Fruit fly (Drosophila melanogaster) whole organism, prepupa: ENCODE results near the gene Sgs5bis.

ENCODE experiments used
- Blimp-1 ChIP-seq: fragments of 200-800 bp; sonication (Bioruptor generic); optimal IDR thresholded peaks from 3 replicates; lab custom pipeline; 2017; ENCODE audit warnings: missing biosample characterization, missing genetic modification characterization, mild to moderate bottlenecking, moderate library complexity, missing genetic modification reagents
- CG10631 ChIP-seq: fragments of 200-800 bp; sonication (Bioruptor generic); optimal IDR thresholded peaks from 2 replicates; lab custom pipeline; 2016; ENCODE audit warnings: missing biosample characterization, missing genetic modification characterization
- CG11902 ChIP-seq: fragments of 200-800 bp; sonication (Bioruptor generic); optimal IDR thresholded peaks from 3 replicates; lab custom pipeline; 2016; ENCODE audit warnings: missing biosample characterization, missing genetic modification characterization
- CG15336 ChIP-seq: fragments of 200-800 bp; sonication (Bioruptor generic); IDR thresholded peaks from 2 replicates; pipeline ENCODE4 v1.3.6; 2022; ENCODE audit warnings: missing biosample characterization, missing genetic modification characterization
- CG1621 ChIP-seq: fragments of 200-800 bp; sonication (Bioruptor generic); optimal IDR thresholded peaks from 3 replicates; lab custom pipeline; 2018; ENCODE audit warnings: missing biosample characterization, mild to moderate bottlenecking, missing genetic modification characterization
- CG16779 ChIP-seq: fragments of 200-800 bp; sonication (Bioruptor generic); optimal IDR thresholded peaks from 3 replicates; lab custom pipeline; 2017; ENCODE audit warnings: missing biosample characterization, mild to moderate bottlenecking, missing genetic modification characterization
- CG32006 ChIP-seq: fragments of 200-800 bp; sonication (Bioruptor generic); optimal IDR thresholded peaks from 3 replicates; lab custom pipeline; 2017; ENCODE audit warnings: missing biosample characterization, mild to moderate bottlenecking, missing genetic modification characterization
- CG3919 ChIP-seq: fragments of 200-800 bp; sonication (Bioruptor generic); optimal IDR thresholded peaks from 3 replicates; lab custom pipeline; 2016; ENCODE audit warnings: missing biosample characterization, missing genetic modification characterization
- CG4318 ChIP-seq: fragments of 200-800 bp; sonication (Bioruptor generic); optimal IDR thresholded peaks from 3 replicates; lab custom pipeline; 2017; ENCODE audit warnings: missing biosample characterization, mild to moderate bottlenecking, missing genetic modification characterization
- CG6276 ChIP-seq: fragments of 200-800 bp; sonication (Bioruptor generic); optimal IDR thresholded peaks from 2 replicates; lab custom pipeline; 2017; ENCODE audit warnings: missing biosample characterization, mild to moderate bottlenecking, missing genetic modification characterization
- CG6792 ChIP-seq: fragments of 200-800 bp; sonication (Bioruptor generic); optimal IDR thresholded peaks from 3 replicates; lab custom pipeline; 2016; ENCODE audit warnings: missing biosample characterization, missing genetic modification characterization
- CG6808 ChIP-seq: fragments of 200-800 bp; sonication (Bioruptor generic); optimal IDR thresholded peaks from 3 replicates; lab custom pipeline; 2017; ENCODE audit warnings: missing biosample characterization, missing genetic modification characterization, mild to moderate bottlenecking, moderate library complexity, missing genetic modification reagents
- CG6854 ChIP-seq: fragments of 200-800 bp; sonication (Bioruptor generic); optimal IDR thresholded peaks from 2 replicates; lab custom pipeline; 2017; ENCODE audit warnings: missing biosample characterization, mild to moderate bottlenecking, missing genetic modification characterization
- CG8319 ChIP-seq: fragments of 200-800 bp; sonication (Bioruptor generic); optimal IDR thresholded peaks from 3 replicates; lab custom pipeline; 2016; ENCODE audit warnings: missing biosample characterization, missing genetic modification characterization
- CG8632 ChIP-seq: fragments of 200-800 bp; sonication (Bioruptor generic); optimal IDR thresholded peaks from 3 replicates; lab custom pipeline; 2016; ENCODE audit warnings: missing biosample characterization, missing genetic modification characterization
- Eip75B ChIP-seq: fragments of 200-800 bp; sonication (Bioruptor generic); optimal IDR thresholded peaks from 3 replicates; lab custom pipeline; 2016; ENCODE audit warnings: missing biosample characterization, missing genetic modification characterization
- Eip78C ChIP-seq: fragments of 200-800 bp; sonication (Bioruptor generic); peaks from one replicate; lab custom pipeline; 2016; ENCODE audit warnings: missing biosample characterization, missing genetic modification characterization
- Ets96B ChIP-seq: fragments of 200-800 bp; optimal IDR thresholded peaks from 2 replicates; lab custom pipeline; 2019; ENCODE audit warnings: missing biosample characterization, mild to moderate bottlenecking, missing genetic modification characterization, moderate library complexity
- Gug ChIP-seq: fragments of 200-800 bp; sonication (Bioruptor generic); IDR thresholded peaks from 2 replicates; pipeline ENCODE4 v1.3.6; 2022; ENCODE audit warnings: missing biosample characterization, missing genetic modification characterization
- Hr38 ChIP-seq: sonication (Bioruptor generic); optimal IDR thresholded peaks from 2 replicates; lab custom pipeline; 2016; ENCODE audit warnings: missing biosample characterization, missing genetic modification characterization
- Hr39 ChIP-seq: fragments of 200-800 bp; sonication (Bioruptor generic); optimal IDR thresholded peaks from 2 replicates; lab custom pipeline; 2016; ENCODE audit warnings: missing biosample characterization, missing genetic modification characterization
- Hr4 ChIP-seq: fragments of 200-800 bp; sonication (Bioruptor generic); optimal IDR thresholded peaks from 3 replicates; lab custom pipeline; 2016; ENCODE audit warnings: missing biosample characterization, missing genetic modification characterization
- Lpt ChIP-seq: fragments of 200-800 bp; sonication (Bioruptor generic); optimal IDR thresholded peaks from 3 replicates; lab custom pipeline; 2016; ENCODE audit warnings: missing biosample characterization, missing genetic modification characterization
- Met ChIP-seq: fragments of 200-800 bp; sonication (Bioruptor generic); optimal IDR thresholded peaks from 3 replicates; lab custom pipeline; 2016; ENCODE audit warnings: missing biosample characterization, missing genetic modification characterization
- OdsH ChIP-seq: fragments of 200-800 bp; sonication (Bioruptor generic); optimal IDR thresholded peaks from 3 replicates; lab custom pipeline; 2016; ENCODE audit warnings: missing biosample characterization, missing genetic modification characterization
- Smox ChIP-seq: fragments of 200-800 bp; sonication (Bioruptor generic); optimal IDR thresholded peaks from 3 replicates; lab custom pipeline; 2016; ENCODE audit warnings: missing biosample characterization, missing genetic modification characterization
- Sox102F ChIP-seq: fragments of 200-800 bp; sonication (Bioruptor generic); optimal IDR thresholded peaks from 2 replicates; lab custom pipeline; 2016; ENCODE audit warnings: missing biosample characterization, mild to moderate bottlenecking, missing genetic modification characterization
- achi ChIP-seq: fragments of 200-800 bp; sonication (Bioruptor generic); optimal IDR thresholded peaks from 3 replicates; lab custom pipeline; 2016; ENCODE audit warnings: missing biosample characterization, missing genetic modification characterization
- acj6 ChIP-seq: fragments of 200-800 bp; sonication (Bioruptor generic); optimal IDR thresholded peaks from 3 replicates; lab custom pipeline; 2016; ENCODE audit warnings: missing biosample characterization, missing genetic modification characterization
- dac ChIP-seq: fragments of 200-800 bp; sonication (Bioruptor generic); optimal IDR thresholded peaks from 2 replicates; lab custom pipeline; 2017; ENCODE audit warnings: missing biosample characterization, mild to moderate bottlenecking, missing genetic modification characterization
- eg ChIP-seq: fragments of 200-800 bp; sonication (Bioruptor generic); IDR thresholded peaks from 3 replicates; pipeline ENCODE4 v1.3.6; 2022; ENCODE audit warnings: missing biosample characterization, missing genetic modification characterization
- esn ChIP-seq: fragments of 200-800 bp; sonication (Bioruptor generic); optimal IDR thresholded peaks from 2 replicates; lab custom pipeline; 2016; ENCODE audit warnings: missing biosample characterization, mild to moderate bottlenecking, missing genetic modification characterization, moderate library complexity
- fd85E ChIP-seq: fragments of 200-800 bp; sonication (Bioruptor generic); optimal IDR thresholded peaks from 3 replicates; lab custom pipeline; 2016; ENCODE audit warnings: missing biosample characterization, missing genetic modification characterization
- lz ChIP-seq: fragments of 200-800 bp; sonication (Bioruptor generic); optimal IDR thresholded peaks from 3 replicates; lab custom pipeline; 2016; ENCODE audit warnings: missing biosample characterization, missing genetic modification characterization
- pdm3 ChIP-seq: fragments of 200-800 bp; sonication (Bioruptor generic); optimal IDR thresholded peaks from 3 replicates; lab custom pipeline; 2016; ENCODE audit warnings: missing biosample characterization, missing genetic modification characterization
- spab ChIP-seq: fragments of 200-800 bp; sonication (Bioruptor generic); optimal IDR thresholded peaks from 2 replicates; lab custom pipeline; 2017; ENCODE audit warnings: missing biosample characterization, mild to moderate bottlenecking, missing genetic modification characterization, missing genetic modification reagents
- ss ChIP-seq, 2 experiments: fragments of 200-800 bp; sonication (Bioruptor generic); optimal IDR thresholded peaks; 2 replicates in 1 of 2; 3 replicates in 1 of 2; lab custom pipeline; 2017 to 2018; ENCODE audit warnings: mild to moderate bottlenecking in 2 of 2, missing biosample characterization in 2 of 2, missing genetic modification characterization in 2 of 2, moderate library complexity in 1 of 2
- svp ChIP-seq: fragments of 200-800 bp; sonication (Bioruptor generic); peaks from one replicate; lab custom pipeline; 2016; ENCODE audit warnings: missing biosample characterization, missing genetic modification characterization
- topi ChIP-seq: fragments of 200-800 bp; sonication (Bioruptor generic); optimal IDR thresholded peaks from 3 replicates; lab custom pipeline; 2016; ENCODE audit warnings: missing biosample characterization, missing genetic modification characterization

Sgs5bis gene

DNA sequence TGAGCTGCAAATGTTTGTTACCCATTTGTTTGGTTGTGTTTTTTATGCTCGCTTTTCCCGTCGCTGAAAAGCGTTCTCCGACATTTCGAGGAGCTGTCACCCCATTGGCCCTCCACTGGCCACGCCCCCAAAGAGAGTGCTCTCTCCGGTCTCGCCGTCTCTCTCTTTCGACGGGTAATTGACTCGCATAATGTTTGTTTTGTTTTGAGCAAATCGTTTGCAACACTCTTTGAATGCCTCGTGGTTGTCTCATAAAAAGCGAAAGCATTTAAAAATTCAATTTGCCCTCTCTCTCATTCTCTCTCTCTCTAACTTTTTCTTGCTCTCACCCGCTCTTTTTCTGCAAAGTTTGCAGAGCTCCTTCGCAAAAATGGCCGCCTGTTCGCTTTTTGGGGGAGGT is 36.7 kb upstream of the Sgs5bis start:
- TF ChIP-seq eg (0 out of 3 replicates have a peak, but pooled peaks have one; percentile 10), Lpt (GFP tag; lab: Kevin White, UChicago) (no peak), CG16779 (tag; lab: Kevin White, UChicago) (no peak), Eip75B (GFP tag; lab: Kevin White, UChicago) (no peak), CG1621 (tag; lab: Kevin White, UChicago) (no peak), fd85E (GFP tag; lab: Kevin White, UChicago) (no peak), Hr4 (GFP tag; lab: Kevin White, UChicago) (no peak), spab (GFP tag; lab: Kevin White, UChicago) (no peak), Gug (GFP tag; lab: Robert Waterston, UW) (no peak), CG4318 (no peak), CG15336 (GFP tag; lab: Robert Waterston, UW) (no peak), Blimp-1 (GFP tag; lab: Kevin White, UChicago) (peak; percentile 48), dac (GFP tag; lab: Kevin White, UChicago) (no peak), CG8319 (no peak)

DNA sequence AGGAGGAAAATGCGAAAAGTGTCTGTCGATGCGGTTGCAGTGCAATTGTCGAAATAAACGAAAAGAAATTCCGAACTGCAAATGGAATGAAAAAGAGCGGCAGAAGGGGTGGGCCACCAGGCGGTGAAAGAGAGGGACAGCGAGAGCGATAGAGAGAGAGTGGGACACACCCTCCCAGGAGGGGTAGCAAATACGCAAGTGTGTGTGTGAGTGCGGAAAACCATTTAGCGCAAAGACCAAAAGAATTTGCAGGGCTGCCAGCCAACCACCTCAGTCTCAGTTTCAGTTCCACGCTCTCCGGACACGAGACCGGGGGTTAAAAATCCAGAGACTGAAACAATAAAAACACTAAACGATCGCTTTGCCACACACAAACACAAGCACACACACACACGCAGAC is 35.6 kb upstream of the Sgs5bis start, which contains the start of gene Hmx:
Hmx (plus strand) TSS at position 301 of the 400 bp plus-strand sequence.
- TF ChIP-seq CG8319, result no peak
- TF ChIP-seq CG10631 (GFP tag; lab: Kevin White, UChicago), result no peak
- no peak for TF ChIP-seq CG11902
- TF ChIP-seq Hr38 (GFP tag; lab: Kevin White, UChicago), result no peak
- TF ChIP-seq CG4318, result no peak
- TF ChIP-seq CG1621 (tag; lab: Kevin White, UChicago), result no peak
- no peak for TF ChIP-seq CG6276 (GFP tag; lab: Kevin White, UChicago)
- TF ChIP-seq eg, result no peak
- no peak for TF ChIP-seq fd85E (GFP tag; lab: Kevin White, UChicago)
- TF ChIP-seq CG6854 (GFP tag; lab: Kevin White, UChicago), result no peak
- no peak for TF ChIP-seq achi (GFP tag; lab: Kevin White, UChicago)
- no peak for TF ChIP-seq CG16779 (tag; lab: Kevin White, UChicago)
- TF ChIP-seq ss (GFP tag; optimal IDR thresholded peaks at IDR 0.05; lab: Kevin White, UChicago), result no peak
- no peak for TF ChIP-seq dac (GFP tag; lab: Kevin White, UChicago)

DNA sequence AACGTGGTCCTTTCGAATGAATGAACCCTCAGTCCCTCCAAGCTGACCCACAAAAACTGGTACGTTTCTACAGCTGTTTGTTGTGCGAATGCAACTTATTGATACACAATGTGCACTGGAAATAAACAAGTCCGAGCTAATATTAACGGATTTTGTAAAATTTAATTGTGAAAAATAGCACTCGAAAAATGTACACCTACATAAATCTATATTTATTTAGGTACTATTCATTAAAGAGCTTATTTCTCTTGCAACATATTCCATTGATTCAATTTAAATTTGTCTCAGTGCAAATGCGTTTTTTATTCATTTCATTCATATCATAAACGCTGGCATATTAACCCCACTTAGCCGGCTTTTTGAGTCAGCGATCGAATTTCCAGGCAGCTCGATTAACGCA is 33.0 kb upstream of the Sgs5bis start:
- TF ChIP-seq acj6 (GFP tag; lab: Kevin White, UChicago), result peak; percentile 11
- peak; percentile 36 for TF ChIP-seq Met (GFP tag; lab: Kevin White, UChicago)
- TF ChIP-seq svp (GFP tag; lab: Kevin White, UChicago), result peak; percentile 52
- TF ChIP-seq CG8632 (GFP tag; lab: Kevin White, UChicago), result peak; percentile 11
- no peak for TF ChIP-seq CG6792
- TF ChIP-seq Hr39, result peak; percentile 1
- no peak for TF ChIP-seq CG1621 (tag; lab: Kevin White, UChicago)
- no peak for TF ChIP-seq lz (GFP tag; lab: Kevin White, UChicago)
- no peak for TF ChIP-seq CG11902
- peak; percentile 53 for TF ChIP-seq Eip78C (GFP tag; lab: Kevin White, UChicago)
- peak; percentile 5 for TF ChIP-seq OdsH (GFP tag; lab: Kevin White, UChicago)
- peak; percentile 20 for TF ChIP-seq CG3919 (GFP tag; lab: Kevin White, UChicago)
- TF ChIP-seq topi, result peak; percentile 33
- TF ChIP-seq, all 60 proteins: peak for 9

DNA sequence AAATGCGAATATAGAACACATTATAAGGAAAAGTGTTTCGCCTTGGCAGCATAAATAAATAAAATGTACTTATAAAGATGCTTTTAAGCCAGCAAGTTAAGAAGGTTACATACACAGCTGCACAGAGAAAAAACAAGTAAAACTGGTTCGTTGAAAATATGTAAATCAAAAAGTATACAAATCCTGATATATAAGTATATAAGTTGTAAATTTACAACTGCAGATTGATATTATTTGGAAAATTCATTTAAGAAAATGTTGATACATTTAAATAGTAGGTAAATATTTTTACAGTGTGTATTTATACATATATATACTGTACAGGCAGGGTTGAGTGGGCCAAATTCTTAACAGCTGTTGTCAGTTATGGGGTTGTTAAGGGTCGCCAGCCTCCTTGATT is 29.3 kb upstream of the Sgs5bis start:
- no peak for TF ChIP-seq CG32006 (GFP tag; lab: Kevin White, UChicago)
- TF ChIP-seq esn (GFP tag; lab: Kevin White, UChicago), result no peak
- no peak for TF ChIP-seq CG1621 (tag; lab: Kevin White, UChicago)
- no peak for TF ChIP-seq eg
- TF ChIP-seq Eip78C (GFP tag; lab: Kevin White, UChicago), result peak; percentile 44
- no peak for TF ChIP-seq Sox102F
- TF ChIP-seq Smox (GFP tag; lab: Kevin White, UChicago), result no peak
- TF ChIP-seq pdm3, result no peak
- TF ChIP-seq CG8632 (GFP tag; lab: Kevin White, UChicago), result no peak
- no peak for TF ChIP-seq CG6276 (GFP tag; lab: Kevin White, UChicago)
- peak; percentile 32 for TF ChIP-seq svp (GFP tag; lab: Kevin White, UChicago)
- no peak for TF ChIP-seq Ets96B
- no peak for TF ChIP-seq CG6792
- no peak for TF ChIP-seq CG6808 (GFP tag; lab: Kevin White, UChicago)
- TF ChIP-seq, all 60 proteins: peak for 2
